Worm (Caenorhabditis elegans) whole organism, early embryonic: ENCODE measurements around the gene pcn-1.

Source experiments
- F13C5.2 ChIP-seq: sonication (generic microtip); optimal IDR thresholded peaks from 2 replicates; lab custom pipeline; 2017; ENCODE audit warnings: mild to moderate bottlenecking, missing genetic modification characterization, inconsistent platforms, missing compliant biosample characterization
- aly-1 ChIP-seq: sonication (generic microtip); optimal IDR thresholded peaks from 2 replicates; lab custom pipeline; 2016; ENCODE audit warnings: missing genetic modification characterization, missing compliant biosample characterization
- ama-1 ChIP-seq: fragments of 150-350 bp; optimal IDR thresholded peaks from 2 replicates; lab custom pipeline; 2014
- ceh-13 ChIP-seq: fragments of 200-800 bp; sonication (Bioruptor generic); optimal IDR thresholded peaks from 2 replicates; lab custom pipeline; 2018; ENCODE audit warnings: mild to moderate bottlenecking, missing genetic modification characterization, missing compliant biosample characterization
- flt-1 ChIP-seq: fragments of 200-800 bp; sonication (Bioruptor generic); IDR thresholded peaks from 2 replicates; pipeline ENCODE4 v1.3.6; 2022; ENCODE audit warnings: missing genetic modification characterization, missing compliant biosample characterization
- hmbx-1 ChIP-seq: sonication (generic microtip); optimal IDR thresholded peaks from 2 replicates; lab custom pipeline; 2016; ENCODE audit warnings: mild to moderate bottlenecking, missing genetic modification characterization, missing compliant biosample characterization
- sea-1 ChIP-seq: fragments of 200-800 bp; sonication (Bioruptor generic); conservative IDR thresholded peaks from 2 replicates; pipeline ENCODE4 v1.3.6; 2022; ENCODE audit warnings: missing genetic modification characterization, missing compliant biosample characterization
- tbx-11 ChIP-seq: fragments of 200-800 bp; sonication (Bioruptor generic); IDR thresholded peaks from 2 replicates; pipeline ENCODE4 v1.3.6; 2022; ENCODE audit warnings: missing genetic modification characterization, missing compliant biosample characterization

- TF ChIP-seq flt-1 (GFP tag; lab: Robert Waterston, UW) (no peak), ama-1 (lab: Kevin White, UChicago) (no peak), aly-1 (tag; lab: Kevin White, UChicago) (no peak), F13C5.2 (tag; lab: Kevin White, UChicago) (no peak), ceh-13 (GFP tag; lab: Kevin White, UChicago) (no peak), tbx-11 (GFP tag; lab: Robert Waterston, UW) (no peak), hmbx-1 (no peak), sea-1 (GFP tag; lab: Robert Waterston, UW) (no peak)
These were observed 22.0 kb downstream of the pcn-1 start for ce11 chrIV:4027106-4027888.
